Fruit fly (Drosophila melanogaster) whole organism: ENCODE measurements around the gene Gr97a.

ENCODE experiments used
- CG8478 ChIP-seq: fragments of >200 bp; optimal IDR thresholded peaks from 2 replicates; lab custom pipeline; 2018; ENCODE audit warnings: inconsistent platforms
- Dll ChIP-seq: fragments of >200 bp; optimal IDR thresholded peaks from 2 replicates; lab custom pipeline; 2017
- EcR ChIP-seq, 2 experiments: fragments of >200 bp; optimal IDR thresholded peaks; 2 replicates each; lab custom pipeline; 2017; ENCODE audit warnings: missing biosample characterization in 2 of 2, missing genetic modification characterization in 2 of 2, missing genetic modification reagents in 2 of 2
- pan ChIP-seq: fragments of >200 bp; optimal IDR thresholded peaks from 2 replicates; lab custom pipeline; 2017
- psq ChIP-seq: fragments of >200 bp; optimal IDR thresholded peaks from 2 replicates; lab custom pipeline; 2017
- usp ChIP-seq: fragments of >200 bp; optimal IDR thresholded peaks from 2 replicates; lab custom pipeline; 2017; ENCODE audit warnings: missing biosample characterization, missing genetic modification characterization, mixed read lengths

Gene Gr97a

DNA sequence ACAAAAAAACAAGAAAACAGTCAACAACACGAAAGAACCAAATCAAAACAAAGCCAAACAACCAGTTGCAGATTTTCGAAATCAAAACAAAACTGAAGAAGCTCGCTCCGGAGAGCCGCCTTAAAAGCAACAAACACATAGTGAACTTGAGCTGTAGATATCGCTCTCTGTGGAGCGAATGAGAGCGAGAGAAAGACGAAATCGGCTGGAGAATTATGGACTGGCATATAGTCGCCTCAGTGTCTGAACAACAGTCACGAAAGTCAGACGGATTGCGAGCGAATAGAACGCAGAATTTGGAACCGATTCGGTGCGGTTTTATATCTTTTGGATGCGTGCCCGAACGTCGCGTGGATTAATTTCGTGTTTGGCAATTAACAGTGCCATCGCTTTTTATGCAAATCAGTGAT is 14.0 kb upstream of the Gr97a start:
- TF ChIP-seq pan (lab: Kevin White, UChicago) (no peak), CG8478 (lab: Kevin White, UChicago) (no peak), EcR (GFP tag; optimal IDR thresholded peaks at IDR 0.05; lab: Kevin White, UChicago) (no peak), psq (lab: Kevin White, UChicago) (no peak), usp (GFP tag; lab: Kevin White, UChicago) (no peak), Dll (lab: Kevin White, UChicago) (no peak)

DNA sequence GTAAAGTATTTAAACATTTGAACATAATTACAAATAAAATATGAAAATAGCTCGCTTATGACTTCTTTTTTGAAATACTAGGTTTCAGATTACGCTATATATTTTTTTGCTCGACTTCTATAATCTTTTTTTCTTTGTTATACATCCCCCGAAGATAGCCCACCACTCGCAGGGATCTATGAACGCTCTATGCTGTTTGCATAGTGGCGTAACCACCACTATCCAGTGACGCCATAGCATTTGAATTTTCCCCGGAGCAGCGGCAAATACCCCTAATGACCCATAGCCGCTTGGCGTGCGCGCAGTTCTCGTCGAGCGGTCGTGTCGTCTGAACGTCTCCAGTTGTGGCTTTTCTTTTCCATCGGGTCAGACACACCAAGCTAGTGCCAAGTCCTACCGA is 12.0 kb upstream of the Gr97a start, which contains the start of the genes CG14253 and CG46313:
TSS of gene CG14253 (plus strand) at position 301 of the 400 bp plus-strand sequence.
TSS of gene CG46313 (plus strand) at position 301 of the 400 bp plus-strand sequence.
- TF ChIP-seq EcR (GFP tag; optimal IDR thresholded peaks at IDR 0.05; lab: Kevin White, UChicago) = no peak
- no peak for TF ChIP-seq usp (GFP tag; lab: Kevin White, UChicago)
- TF ChIP-seq CG8478 (lab: Kevin White, UChicago) = no peak
- no peak for TF ChIP-seq psq (lab: Kevin White, UChicago)
- TF ChIP-seq pan (lab: Kevin White, UChicago) = no peak
- no peak for TF ChIP-seq Dll (lab: Kevin White, UChicago)

DNA sequence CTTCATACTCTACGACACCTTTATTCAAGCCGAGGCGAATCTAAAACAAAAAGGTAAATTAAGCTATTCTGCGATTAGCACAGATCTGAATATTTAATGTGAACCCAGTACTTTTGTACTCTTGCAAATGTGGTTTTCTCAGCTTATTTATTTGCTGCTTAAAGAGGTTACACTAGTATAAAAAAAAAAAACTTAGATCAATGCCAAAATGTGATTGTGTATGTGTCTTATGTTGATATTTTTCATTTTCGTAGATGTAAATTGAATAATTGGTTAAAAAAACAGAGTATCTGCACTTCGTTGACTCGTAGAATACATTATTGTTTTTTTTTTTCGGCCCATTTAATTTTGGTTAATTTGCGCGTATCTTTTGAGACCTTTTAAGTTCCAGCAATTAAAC is 3.5 kb upstream of the Gr97a start:
- no peak for TF ChIP-seq usp (GFP tag; lab: Kevin White, UChicago)
- no peak for TF ChIP-seq psq (lab: Kevin White, UChicago)
- TF ChIP-seq pan (lab: Kevin White, UChicago) = no peak
- TF ChIP-seq EcR (GFP tag; optimal IDR thresholded peaks at IDR 0.05; lab: Kevin White, UChicago) = no peak
- TF ChIP-seq CG8478 (lab: Kevin White, UChicago) = no peak
- no peak for TF ChIP-seq Dll (lab: Kevin White, UChicago)

DNA sequence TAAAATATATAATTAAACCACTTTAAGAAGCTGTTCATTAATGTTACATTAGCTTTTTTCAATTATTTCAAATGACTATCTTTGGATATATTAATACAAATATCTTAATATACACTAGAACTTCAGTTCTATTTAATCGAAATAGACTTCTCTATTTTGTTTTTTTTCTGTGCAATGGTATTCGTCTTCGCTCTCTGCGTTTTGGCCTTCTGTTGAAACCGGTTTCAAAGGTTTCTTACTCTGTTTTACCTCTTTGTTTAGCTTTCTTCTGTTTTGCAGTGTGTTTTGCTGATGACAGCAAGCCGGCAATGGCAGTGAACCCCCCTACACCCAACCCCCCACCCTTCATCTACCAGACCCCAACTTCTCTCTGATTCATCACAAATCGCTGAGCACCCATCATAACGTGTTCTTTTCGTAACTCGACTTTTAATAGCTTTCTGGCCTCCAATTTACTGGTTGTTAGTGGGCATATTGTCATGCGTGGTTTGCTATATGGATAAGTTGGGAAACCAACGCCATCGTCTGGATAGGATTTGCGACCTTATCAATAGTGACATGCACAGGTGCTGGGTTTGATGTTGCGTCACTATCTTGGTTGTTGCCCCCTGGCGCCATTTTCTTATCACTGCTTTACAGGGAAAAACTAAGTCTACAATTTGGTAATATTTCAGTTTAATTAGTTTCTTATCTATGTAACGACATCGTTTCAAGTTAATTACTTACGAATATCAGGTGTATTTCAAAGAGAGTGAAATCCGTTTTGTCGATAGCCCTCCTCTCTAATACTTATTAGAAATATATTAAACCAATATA is 2.7 kb upstream of the Gr97a start:
- peak in 1 of 2 experiments; percentile 75 for TF ChIP-seq EcR (GFP tag; optimal IDR thresholded peaks at IDR 0.05; lab: Kevin White, UChicago)
- TF ChIP-seq usp (GFP tag; lab: Kevin White, UChicago) = no peak
- no peak for TF ChIP-seq pan (lab: Kevin White, UChicago)

DNA sequence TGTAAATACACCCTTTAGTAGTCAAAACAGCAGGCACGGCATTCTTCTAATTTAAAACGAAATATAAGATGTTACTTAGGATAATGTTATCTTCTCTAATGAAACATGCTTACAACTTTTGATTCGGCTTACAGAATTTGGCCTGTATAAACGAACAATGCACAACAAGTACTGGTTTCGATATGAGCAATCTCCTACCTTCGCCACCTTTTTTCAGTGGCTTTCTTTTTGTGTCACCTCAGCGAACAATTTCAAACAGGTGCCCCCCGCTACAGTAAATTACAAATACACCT is 2.0 kb upstream of the Gr97a start:
- TF ChIP-seq psq (lab: Kevin White, UChicago) (no peak), usp (GFP tag; lab: Kevin White, UChicago) (no peak), EcR (GFP tag; optimal IDR thresholded peaks at IDR 0.05; lab: Kevin White, UChicago) (no peak)

DNA sequence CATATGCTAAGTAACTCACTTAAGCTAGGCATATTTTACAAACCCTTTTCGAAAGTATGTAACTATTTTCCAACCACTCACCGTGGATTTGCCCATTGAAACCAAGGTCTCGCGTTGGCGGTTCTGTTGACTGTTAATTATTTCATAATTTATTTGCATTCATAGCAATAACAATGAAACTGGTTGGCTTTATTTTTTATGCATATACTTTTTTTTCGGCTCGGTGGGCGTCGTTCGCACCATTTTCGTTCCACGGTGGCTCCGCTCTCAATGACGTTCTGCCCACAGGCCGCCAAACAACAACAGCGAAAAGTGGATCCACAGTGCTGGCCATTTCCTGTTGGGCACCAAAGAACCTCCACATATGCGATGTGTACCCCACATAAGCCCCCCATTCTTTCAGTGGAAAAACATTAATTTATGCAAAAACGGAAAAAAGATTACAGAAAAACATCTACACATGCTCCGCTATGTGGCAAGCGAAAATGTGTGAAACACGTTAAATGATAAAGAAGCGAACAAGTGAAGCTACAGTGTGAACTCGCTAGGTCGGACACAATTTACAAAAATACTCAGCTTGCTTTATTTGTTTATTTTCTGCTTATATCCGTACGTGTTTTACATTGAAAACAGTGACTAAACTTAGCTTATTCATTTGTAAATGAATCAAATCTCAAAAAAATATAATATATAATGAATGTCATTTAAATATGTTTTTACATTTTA is 1.5 kb upstream of the Gr97a start:
- TF ChIP-seq pan (lab: Kevin White, UChicago) (no peak), CG8478 (lab: Kevin White, UChicago) (no peak), usp (GFP tag; lab: Kevin White, UChicago) (no peak), psq (lab: Kevin White, UChicago) (no peak), Dll (lab: Kevin White, UChicago) (no peak), EcR (GFP tag; optimal IDR thresholded peaks at IDR 0.05; lab: Kevin White, UChicago) (no peak)

DNA sequence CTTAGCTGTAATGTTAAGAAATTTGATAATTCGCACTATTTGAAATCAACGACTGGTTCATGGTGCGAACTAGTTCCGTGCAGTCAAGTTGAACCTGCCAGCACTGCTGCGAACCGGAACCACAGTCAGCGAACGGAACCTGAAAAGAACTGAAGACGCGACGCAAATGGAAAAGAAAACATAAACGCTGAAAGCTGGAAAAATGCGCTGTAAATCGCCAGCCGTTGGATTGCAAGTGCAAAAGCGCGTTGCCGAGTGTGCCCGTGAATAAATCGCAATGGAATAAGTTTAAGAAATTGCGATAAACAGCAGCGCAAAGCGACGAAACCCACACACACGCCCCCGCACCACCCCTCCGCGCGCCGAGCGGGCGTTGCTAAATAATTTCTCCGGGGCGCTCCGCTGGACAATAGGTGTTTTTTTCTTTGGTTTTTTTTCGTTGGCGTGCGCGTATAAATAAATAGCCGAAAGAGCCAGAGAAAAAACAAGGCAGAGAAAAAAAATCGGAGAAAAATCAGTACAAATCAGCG is 574 bp upstream of the Gr97a start, which contains the start of gene CG5521:
TSS of gene CG5521 (plus strand) at position 137 of the 530 bp plus-strand sequence.
- TF ChIP-seq EcR (GFP tag; optimal IDR thresholded peaks at IDR 0.05; lab: Kevin White, UChicago) = no peak
- TF ChIP-seq psq (lab: Kevin White, UChicago) = no peak
- TF ChIP-seq pan (lab: Kevin White, UChicago) = no peak
- TF ChIP-seq usp (GFP tag; lab: Kevin White, UChicago) = no peak

DNA sequence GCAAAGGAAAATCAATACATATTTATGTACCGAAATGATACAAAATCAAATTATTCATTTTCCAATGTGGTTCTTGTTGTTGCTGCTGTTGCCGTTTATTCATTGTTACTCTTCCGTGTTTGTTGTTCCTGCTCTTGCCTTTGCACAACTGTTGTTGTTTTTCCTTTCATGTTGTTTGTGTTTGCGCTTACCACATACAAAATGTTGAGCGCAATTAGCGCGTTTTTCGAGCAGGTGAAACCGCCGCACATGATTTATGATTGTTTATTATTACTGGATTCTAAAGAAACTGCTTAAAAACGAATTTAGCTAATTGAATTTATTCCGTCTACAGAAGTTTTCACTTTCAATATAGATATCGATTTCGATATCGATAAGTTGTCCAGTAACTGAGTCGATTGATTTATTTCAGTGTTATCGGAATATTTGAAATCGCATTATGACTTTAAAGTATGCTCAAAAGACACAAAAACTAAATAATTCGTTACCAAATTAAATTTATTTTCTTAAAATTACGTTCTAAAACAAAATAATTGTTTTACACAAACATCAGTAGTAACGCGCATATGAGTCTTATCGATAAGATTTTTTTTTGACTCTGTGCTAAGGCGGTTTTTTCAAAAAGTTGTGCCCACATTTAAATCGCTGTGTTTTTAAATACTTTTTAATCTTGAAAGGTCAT is 1.7 kb downstream of the Gr97a start, which contains the start of gene Tsp97E:
TSS of gene Tsp97E (minus strand) at position 366 of the 682 bp plus-strand sequence.
- TF ChIP-seq psq (lab: Kevin White, UChicago) (no peak), CG8478 (lab: Kevin White, UChicago) (no peak), pan (lab: Kevin White, UChicago) (no peak), usp (GFP tag; lab: Kevin White, UChicago) (no peak), Dll (lab: Kevin White, UChicago) (no peak), EcR (GFP tag; optimal IDR thresholded peaks at IDR 0.05; lab: Kevin White, UChicago) (no peak)

DNA sequence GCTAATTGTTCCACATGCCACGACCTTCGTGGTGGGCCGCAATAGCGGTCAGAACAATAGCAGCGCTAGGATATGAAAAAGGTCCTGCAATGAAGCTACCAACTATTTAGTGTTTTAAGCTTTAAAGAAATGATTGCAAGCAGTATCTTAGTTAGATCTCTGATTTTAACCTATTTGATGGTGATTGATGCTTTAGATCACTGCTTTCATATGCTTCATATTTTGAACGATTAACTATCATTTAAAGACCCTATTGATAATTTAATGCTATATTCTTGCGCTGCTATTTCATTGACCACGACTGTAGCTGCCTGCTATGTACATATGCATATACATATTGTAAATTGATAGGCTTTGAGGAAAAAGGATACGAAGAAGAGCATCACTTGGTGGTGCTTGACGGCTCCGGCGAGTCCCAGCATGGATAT is 2.5 kb downstream of the Gr97a start:
- TF ChIP-seq Dll (lab: Kevin White, UChicago) (no peak), usp (GFP tag; lab: Kevin White, UChicago) (no peak), CG8478 (lab: Kevin White, UChicago) (no peak)

DNA sequence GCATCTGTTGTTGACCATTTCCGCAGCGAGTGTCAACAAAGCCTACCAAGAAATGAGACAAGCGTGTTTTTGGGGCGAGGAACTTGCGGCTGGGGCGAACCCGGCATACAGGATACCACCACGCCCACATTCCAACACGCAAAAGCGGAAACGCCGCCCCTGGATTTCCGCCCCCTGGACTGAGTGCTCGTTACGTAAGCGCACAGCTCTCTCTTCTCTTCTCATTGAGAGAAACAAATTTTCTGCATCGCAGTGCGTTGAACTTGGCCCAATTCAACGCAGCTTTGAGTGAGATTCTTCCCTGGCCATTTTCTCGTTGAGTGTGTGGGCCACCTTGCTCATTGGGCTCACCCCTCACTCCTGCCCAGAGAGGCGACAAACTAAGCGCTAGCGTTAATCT is 5.8 kb downstream of the Gr97a start:
- TF ChIP-seq EcR (GFP tag; optimal IDR thresholded peaks at IDR 0.05; lab: Kevin White, UChicago) (peak in 1 of 2 experiments; percentile 62), CG8478 (lab: Kevin White, UChicago) (no peak)
